Fruit fly (Drosophila melanogaster) whole organism, embryonic: ENCODE measurements around the gene CG16749.

ENCODE experiments used
- Abd-B ChIP-seq: fragments of 200-800 bp; sonication (Bioruptor generic); optimal IDR thresholded peaks from 2 replicates; lab custom pipeline; 2018; ENCODE audit warnings: missing biosample characterization, mild to moderate bottlenecking, missing genetic modification characterization, moderate library complexity
- Atf-2 ChIP-seq: fragments of 200-800 bp; sonication (Bioruptor generic); optimal IDR thresholded peaks from 2 replicates; lab custom pipeline; 2016; ENCODE audit warnings: missing biosample characterization, missing genetic modification characterization
- B-H2 ChIP-seq: fragments of 200-800 bp; sonication (Bioruptor generic); optimal IDR thresholded peaks from 2 replicates; lab custom pipeline; 2018; ENCODE audit warnings: missing biosample characterization, mild to moderate bottlenecking, missing genetic modification characterization
- CG10979 ChIP-seq: fragments of 200-800 bp; sonication (Bioruptor generic); optimal IDR thresholded peaks from 2 replicates; lab custom pipeline; 2018; ENCODE audit warnings: missing biosample characterization, mild to moderate bottlenecking, missing genetic modification characterization, moderate library complexity
- CG15479 ChIP-seq: fragments of 200-800 bp; sonication (Bioruptor generic); optimal IDR thresholded peaks from 3 replicates; lab custom pipeline; 2019; ENCODE audit warnings: missing biosample characterization, mild to moderate bottlenecking, missing genetic modification characterization, moderate library complexity
- CG16813 ChIP-seq: fragments of 200-800 bp; sonication (Bioruptor generic); IDR thresholded peaks from 3 replicates; pipeline ENCODE4 v1.3.6; 2022; ENCODE audit warnings: missing biosample characterization, missing genetic modification characterization; ENCODE audit not compliant: partially characterized antibody
- CG17328 ChIP-seq: fragments of 200-800 bp; sonication (Bioruptor generic); IDR thresholded peaks from 2 replicates; pipeline ENCODE4 v1.3.6; 2022; ENCODE audit warnings: missing biosample characterization, missing genetic modification characterization
- CG17359 ChIP-seq: fragments of 200-800 bp; sonication (Bioruptor generic); optimal IDR thresholded peaks from 3 replicates; lab custom pipeline; 2018; ENCODE audit warnings: missing biosample characterization, mild to moderate bottlenecking, missing genetic modification characterization, moderate library complexity
- CG17361 ChIP-seq: fragments of 200-800 bp; sonication (Bioruptor generic); IDR thresholded peaks from 3 replicates; pipeline ENCODE4 v1.3.6; 2022; ENCODE audit warnings: missing biosample characterization, missing genetic modification characterization
- CG3065 ChIP-seq: fragments of 200-800 bp; sonication (Bioruptor generic); optimal IDR thresholded peaks from 2 replicates; lab custom pipeline; 2016; ENCODE audit warnings: missing biosample characterization, missing genetic modification characterization
- CG32767 ChIP-seq: fragments of 200-800 bp; sonication (Bioruptor generic); IDR thresholded peaks from 2 replicates; pipeline ENCODE4 v1.3.6; 2022; ENCODE audit warnings: missing biosample characterization, missing genetic modification characterization
- CG33557 ChIP-seq: fragments of 200-800 bp; sonication (Bioruptor generic); optimal IDR thresholded peaks from 2 replicates; lab custom pipeline; 2019; ENCODE audit warnings: missing biosample characterization, mild to moderate bottlenecking, missing genetic modification characterization, moderate library complexity
- CG34376 ChIP-seq: fragments of 200-800 bp; sonication (Bioruptor generic); optimal IDR thresholded peaks from 2 replicates; lab custom pipeline; 2018; ENCODE audit warnings: missing biosample characterization, mild to moderate bottlenecking, missing genetic modification characterization
- CG3995 ChIP-seq: fragments of 200-800 bp; sonication (Bioruptor generic); optimal IDR thresholded peaks from 3 replicates; lab custom pipeline; 2016; ENCODE audit warnings: missing biosample characterization, missing genetic modification characterization
- CG4360 ChIP-seq: fragments of 200-800 bp; sonication (Bioruptor generic); IDR thresholded peaks from 2 replicates; pipeline ENCODE4 v1.3.6; 2022; ENCODE audit warnings: missing biosample characterization, missing genetic modification characterization
- CG4854 ChIP-seq: fragments of 200-800 bp; sonication (Bioruptor generic); optimal IDR thresholded peaks from 2 replicates; lab custom pipeline; 2016; ENCODE audit warnings: missing biosample characterization, missing genetic modification characterization, inconsistent platforms
- CG6254 ChIP-seq: fragments of 200-800 bp; sonication (Bioruptor generic); optimal IDR thresholded peaks from 3 replicates; lab custom pipeline; 2017; ENCODE audit warnings: mild to moderate bottlenecking, missing biosample characterization, missing genetic modification reagents, missing genetic modification characterization
- CG7357 ChIP-seq: fragments of 200-800 bp; sonication (Bioruptor generic); IDR thresholded peaks from 3 replicates; pipeline ENCODE4 v1.3.6; 2022; ENCODE audit warnings: missing biosample characterization, missing genetic modification characterization
- CG7963 ChIP-seq: fragments of 200-800 bp; sonication (Bioruptor generic); IDR thresholded peaks from 3 replicates; pipeline ENCODE4 v1.3.6; 2022; ENCODE audit warnings: missing biosample characterization, missing genetic modification characterization; ENCODE audit not compliant: partially characterized antibody
- CG9437 ChIP-seq: fragments of 200-800 bp; sonication (Bioruptor generic); optimal IDR thresholded peaks from 2 replicates; lab custom pipeline; 2018; ENCODE audit warnings: missing biosample characterization, mild to moderate bottlenecking, missing genetic modification characterization
- CG9876 ChIP-seq: fragments of 200-800 bp; sonication (Bioruptor generic); optimal IDR thresholded peaks from 2 replicates; lab custom pipeline; 2016; ENCODE audit warnings: missing biosample characterization, missing genetic modification characterization
- CHES-1-like ChIP-seq: fragments of 200-800 bp; sonication (Bioruptor generic); optimal IDR thresholded peaks from 2 replicates; lab custom pipeline; 2016; ENCODE audit warnings: missing biosample characterization, missing genetic modification characterization
- CTCF ChIP-seq: fragments of 200-800 bp; sonication (Bioruptor generic); optimal IDR thresholded peaks from 2 replicates; lab custom pipeline; 2017; ENCODE audit warnings: missing biosample characterization, mild to moderate bottlenecking, missing genetic modification characterization, moderate library complexity
- D19A ChIP-seq: fragments of 200-800 bp; optimal IDR thresholded peaks from 3 replicates; lab custom pipeline; 2019; ENCODE audit warnings: missing biosample characterization, mild to moderate bottlenecking, missing genetic modification characterization, moderate library complexity
- Elba2 ChIP-seq: fragments of 200-800 bp; sonication (Bioruptor generic); optimal IDR thresholded peaks from 3 replicates; lab custom pipeline; 2016; ENCODE audit warnings: missing biosample characterization, missing genetic modification characterization
- Fer2 ChIP-seq: fragments of 200-800 bp; sonication (Bioruptor generic); optimal IDR thresholded peaks from 2 replicates; lab custom pipeline; 2018; ENCODE audit warnings: missing biosample characterization, mild to moderate bottlenecking, missing genetic modification characterization, moderate library complexity
- HHEX ChIP-seq: fragments of 200-800 bp; sonication (Bioruptor generic); optimal IDR thresholded peaks from 3 replicates; lab custom pipeline; 2017; ENCODE audit warnings: missing biosample characterization, mild to moderate bottlenecking, missing genetic modification characterization, missing genetic modification reagents
- Hmx ChIP-seq: fragments of 200-800 bp; sonication (Bioruptor generic); optimal IDR thresholded peaks from 2 replicates; lab custom pipeline; 2016; ENCODE audit warnings: missing biosample characterization, missing genetic modification characterization
- Hr3 ChIP-seq: fragments of 200-800 bp; sonication (Bioruptor generic); optimal IDR thresholded peaks from 3 replicates; lab custom pipeline; 2016; ENCODE audit warnings: missing biosample characterization, missing genetic modification characterization
- NK7.1 ChIP-seq: fragments of 200-800 bp; sonication (Bioruptor generic); optimal IDR thresholded peaks from 3 replicates; lab custom pipeline; 2016; ENCODE audit warnings: missing biosample characterization, missing genetic modification characterization
- NfI ChIP-seq: fragments of 200-800 bp; sonication (Bioruptor generic); optimal IDR thresholded peaks from 3 replicates; lab custom pipeline; 2018; ENCODE audit warnings: missing biosample characterization, mild to moderate bottlenecking, missing genetic modification characterization, moderate library complexity
- Oli ChIP-seq: fragments of 200-800 bp; sonication (Bioruptor generic); optimal IDR thresholded peaks from 2 replicates; lab custom pipeline; 2018; ENCODE audit warnings: missing biosample characterization, mild to moderate bottlenecking, missing genetic modification characterization, moderate library complexity
- Optix ChIP-seq: fragments of 200-800 bp; sonication (Bioruptor generic); IDR thresholded peaks from 3 replicates; pipeline ENCODE4 v1.3.6; 2022; ENCODE audit warnings: missing biosample characterization, missing genetic modification characterization
- Scr ChIP-seq: fragments of 200-800 bp; sonication (Bioruptor generic); IDR thresholded peaks from 2 replicates; pipeline ENCODE4 v1.3.6; 2022; ENCODE audit warnings: missing biosample characterization, missing genetic modification characterization; ENCODE audit not compliant: partially characterized antibody
- Six4 ChIP-seq: fragments of 200-800 bp; sonication (Bioruptor generic); optimal IDR thresholded peaks from 2 replicates; lab custom pipeline; 2016; ENCODE audit warnings: missing biosample characterization, missing genetic modification characterization
- Stat92E ChIP-seq, 3 experiments: fragments of >200 bp in 2 of 3; fragments of 200-800 bp in 1 of 3; sonication (Bioruptor generic) in 1 of 3; optimal IDR thresholded peaks; 2 replicates each; lab custom pipeline; 2017 to 2019; ENCODE audit warnings: missing biosample characterization in 3 of 3, missing genetic modification characterization in 3 of 3, mild to moderate bottlenecking in 1 of 3, moderate library complexity in 1 of 3
- Taf1 ChIP-seq: fragments of 200-800 bp; sonication (Bioruptor generic); IDR thresholded peaks from 2 replicates; pipeline ENCODE4 v1.3.6; 2022; ENCODE audit warnings: missing biosample characterization, missing genetic modification characterization
- bcd ChIP-seq: fragments of 200-800 bp; sonication (Bioruptor generic); optimal IDR thresholded peaks from 2 replicates; lab custom pipeline; 2017; ENCODE audit warnings: missing biosample characterization, mild to moderate bottlenecking, missing genetic modification characterization
- btn ChIP-seq: fragments of 200-800 bp; sonication (Bioruptor generic); optimal IDR thresholded peaks from 2 replicates; lab custom pipeline; 2016; ENCODE audit warnings: missing biosample characterization, missing genetic modification characterization
- gfzf ChIP-seq: fragments of 200-800 bp; sonication (Bioruptor generic); optimal IDR thresholded peaks from 2 replicates; lab custom pipeline; 2016; ENCODE audit warnings: missing biosample characterization, mild to moderate bottlenecking, missing genetic modification characterization, moderate library complexity
- gsb ChIP-seq: fragments of 200-800 bp; sonication (Bioruptor generic); IDR thresholded peaks from 2 replicates; pipeline ENCODE4 v1.3.6; 2022; ENCODE audit warnings: missing biosample characterization, missing genetic modification characterization
- jing ChIP-seq: fragments of 200-800 bp; sonication (Bioruptor generic); optimal IDR thresholded peaks from 2 replicates; lab custom pipeline; 2018; ENCODE audit warnings: missing biosample characterization, mild to moderate bottlenecking, missing genetic modification characterization
- lov ChIP-seq, 2 experiments: fragments of 200-800 bp in 1 of 2; fragments of >200 bp in 1 of 2; sonication (Bioruptor generic) in 1 of 2; IDR thresholded peaks in 1 of 2; optimal IDR thresholded peaks in 1 of 2; 2 replicates in 1 of 2; 3 replicates in 1 of 2; pipeline versions ENCODE4 v1.3.6 to Lab custom; 2017 to 2022; ENCODE audit warnings: missing biosample characterization in 1 of 2, missing genetic modification characterization in 1 of 2
- oc ChIP-seq: fragments of 200-800 bp; sonication (Bioruptor generic); optimal IDR thresholded peaks from 2 replicates; lab custom pipeline; 2018; ENCODE audit warnings: missing biosample characterization, mild to moderate bottlenecking, missing genetic modification characterization, moderate library complexity
- sens-2 ChIP-seq: fragments of 200-800 bp; sonication (Bioruptor generic); IDR thresholded peaks from 2 replicates; pipeline ENCODE4 v1.3.6; 2022; ENCODE audit warnings: missing biosample characterization, missing genetic modification characterization
- unc-4 ChIP-seq: fragments of 200-800 bp; sonication (Bioruptor generic); IDR thresholded peaks from 2 replicates; pipeline ENCODE4 v1.3.6; 2022; ENCODE audit warnings: missing biosample characterization, missing genetic modification characterization; ENCODE audit not compliant: partially characterized antibody
- z ChIP-seq: fragments of 200-800 bp; sonication (Bioruptor generic); IDR thresholded peaks from 3 replicates; pipeline ENCODE4 v1.3.6; 2022; ENCODE audit warnings: missing biosample characterization, missing genetic modification characterization
- zf30C ChIP-seq: fragments of 200-800 bp; sonication (Bioruptor generic); optimal IDR thresholded peaks from 3 replicates; lab custom pipeline; 2018; ENCODE audit warnings: missing biosample characterization, mild to moderate bottlenecking, missing genetic modification characterization

The CG16749 gene

dm6 chr3R:9341189-9342012 is 9.7 kb upstream of the CG16749 start (continued):
- no peak for TF ChIP-seq z
- peak; percentile 73 for TF ChIP-seq HHEX (GFP tag; lab: Kevin White, UChicago)
- TF ChIP-seq jing (GFP tag; lab: Kevin White, UChicago), result no peak
- peak; percentile 94 for TF ChIP-seq CG34376 (GFP tag; lab: Kevin White, UChicago)
- peak; percentile 76 for TF ChIP-seq CG9437 (GFP tag; lab: Kevin White, UChicago)
- TF ChIP-seq gfzf, result no peak
- TF ChIP-seq CG3065 (GFP tag; lab: Kevin White, UChicago), result peak; percentile 60
- TF ChIP-seq D19A (tag; lab: Kevin White, UChicago), result peak; percentile 68
- peak; percentile 64 for TF ChIP-seq CG32767 (GFP tag; lab: Robert Waterston, UW)
- TF ChIP-seq CTCF (GFP tag; lab: Kevin White, UChicago), result peak; percentile 20
- no peak for TF ChIP-seq CG9876 (GFP tag; lab: Kevin White, UChicago)
- no peak for TF ChIP-seq CG4360 (GFP tag; lab: Robert Waterston, UW)
- TF ChIP-seq gsb (GFP tag; lab: Robert Waterston, UW), result no peak; the same call in 1 of the 2 replicates
- TF ChIP-seq CG15479 (GFP tag; lab: Kevin White, UChicago), result no peak
- peak; percentile 10 for TF ChIP-seq NK7.1 (GFP tag; lab: Kevin White, UChicago)
- peak; percentile 75 for TF ChIP-seq CG10979
- peak; percentile 97 for TF ChIP-seq Scr (GFP tag; lab: Robert Waterston, UW)
- TF ChIP-seq oc (tag; lab: Kevin White, UChicago), result peak; percentile 29
- peak in 1 of 3 experiments; percentile 5 for TF ChIP-seq Stat92E (GFP tag; optimal IDR thresholded peaks at IDR 0.05; lab: Kevin White, UChicago)
- peak; percentile 72 for TF ChIP-seq CG17359 (tag; lab: Kevin White, UChicago)
- TF ChIP-seq Oli (tag; lab: Kevin White, UChicago), result peak; percentile 73
- TF ChIP-seq B-H2 (GFP tag; lab: Kevin White, UChicago), result peak; percentile 91
- TF ChIP-seq zf30C (GFP tag; lab: Kevin White, UChicago), result no peak
- TF ChIP-seq sens-2, result no peak; the same call in 1 of the 2 replicates
- peak; percentile 68 for TF ChIP-seq Hmx (GFP tag; lab: Kevin White, UChicago)
- TF ChIP-seq unc-4 (GFP tag; lab: Robert Waterston, UW), result peak; percentile 97
- peak; percentile 81 for TF ChIP-seq CG17361 (GFP tag; lab: Robert Waterston, UW)
- TF ChIP-seq Six4 (GFP tag; lab: Kevin White, UChicago), result peak; percentile 63
- peak; percentile 64; the same call in 2 of the 3 replicates for TF ChIP-seq CG7963 (GFP tag; lab: Robert Waterston, UW)
- TF ChIP-seq CG4854 (GFP tag; lab: Kevin White, UChicago), result peak; percentile 59
- TF ChIP-seq bcd, result peak; percentile 60
- TF ChIP-seq btn (GFP tag; lab: Kevin White, UChicago), result peak; percentile 58
- peak; percentile 47 for TF ChIP-seq CG3995 (GFP tag; lab: Kevin White, UChicago)
- no peak for TF ChIP-seq Optix
- TF ChIP-seq Elba2 (GFP tag; lab: Kevin White, UChicago), result no peak
- TF ChIP-seq CG16813, result peak; percentile 93
- 0 out of 2 replicates have a peak, but pooled peaks have one; percentile 26 for TF ChIP-seq Taf1 (GFP tag; lab: Robert Waterston, UW)
- TF ChIP-seq CG6254 (GFP tag; lab: Kevin White, UChicago), result peak; percentile 56
- peak; percentile 75 for TF ChIP-seq Fer2
- TF ChIP-seq CG7357 (GFP tag; lab: Robert Waterston, UW), result peak; percentile 43; the same call in 1 of the 3 replicates
- TF ChIP-seq Hr3, result peak; percentile 63
- no peak for TF ChIP-seq lov (optimal IDR thresholded peaks at IDR 0.05; lab: Kevin White, UChicago)
- peak; percentile 61; the same call in 1 of the 3 replicates for TF ChIP-seq lov (GFP tag; IDR thresholded peaks at IDR 0.05; lab: Robert Waterston, UW)
- peak; percentile 82 for TF ChIP-seq NfI
- TF ChIP-seq Abd-B (GFP tag; lab: Kevin White, UChicago), result peak; percentile 37
- TF ChIP-seq Atf-2, result peak; percentile 56
- peak; percentile 38 for TF ChIP-seq CG17328 (GFP tag; lab: Robert Waterston, UW)
- peak; percentile 77 for TF ChIP-seq CG33557
- TF ChIP-seq CHES-1-like, result peak; percentile 35
